Worm (Caenorhabditis elegans): ENCODE results near the gene ndua-1.

DNA sequence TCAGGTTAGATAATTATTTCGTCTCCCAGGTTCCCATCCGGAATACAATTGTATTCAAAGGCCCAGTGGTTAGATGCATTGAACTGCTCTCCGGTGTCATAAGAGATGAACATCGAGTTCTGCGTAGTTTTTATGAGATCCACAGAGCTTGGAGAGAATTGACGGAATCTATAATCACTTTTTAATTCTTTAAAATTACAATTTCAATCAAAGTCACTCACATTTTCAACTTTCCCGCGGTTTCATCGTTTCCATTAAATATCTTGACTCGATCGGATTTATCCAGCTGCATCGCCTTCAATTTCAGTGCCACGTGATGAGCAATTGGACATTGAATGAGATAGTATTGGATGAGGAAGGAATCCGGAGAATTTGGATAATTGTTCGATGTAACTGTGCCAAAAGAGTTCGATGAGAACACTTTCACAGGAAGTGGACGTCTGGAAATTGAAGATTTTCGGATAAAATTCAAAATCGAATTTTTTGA is 3.9 kb downstream of the ndua-1 start:
- TF ChIP-seq ama-1 (optimal IDR thresholded peaks at IDR 0.05) (no peak), scrt-1 (GFP tag; IDR thresholded peaks at IDR 0.05) (no peak), tbx-37 (GFP tag; conservative IDR thresholded peaks at IDR 0.05) (no peak)
